Fruit fly (Drosophila melanogaster) whole organism, wandering third instar larva: Measurements from ENCODE around the gene Polr3A.

Experiments
- Abd-B ChIP-seq: fragments of >200 bp; optimal IDR thresholded peaks from 2 replicates; lab custom pipeline; 2017; ENCODE audit warnings: missing biosample characterization, missing genetic modification characterization
- CG32264 ChIP-seq: fragments of 200-800 bp; sonication (Bioruptor generic); optimal IDR thresholded peaks from 2 replicates; lab custom pipeline; 2016; ENCODE audit warnings: missing biosample characterization, missing genetic modification characterization
- CG9705 ChIP-seq: fragments of 200-800 bp; sonication (Bioruptor generic); optimal IDR thresholded peaks from 2 replicates; lab custom pipeline; 2018; ENCODE audit warnings: missing biosample characterization, mild to moderate bottlenecking, missing genetic modification characterization
- CrebA ChIP-seq: fragments of 200-800 bp; sonication (Bioruptor generic); optimal IDR thresholded peaks from 2 replicates; lab custom pipeline; 2016; ENCODE audit warnings: missing biosample characterization, mild to moderate bottlenecking, missing genetic modification characterization, borderline replicate concordance
- Dfd ChIP-seq: fragments of >200 bp; optimal IDR thresholded peaks from 2 replicates; lab custom pipeline; 2017; ENCODE audit warnings: missing biosample characterization, missing genetic modification characterization
- Dif ChIP-seq: fragments of 200-275, 200-300 bp; sonication (Bioruptor generic); optimal IDR thresholded peaks from 2 replicates; lab custom pipeline; 2018; ENCODE audit warnings: missing biosample characterization, missing genetic modification characterization; ENCODE audit not compliant: partially characterized antibody
- GATAd ChIP-seq: sonication (Bioruptor generic); optimal IDR thresholded peaks from 2 replicates; lab custom pipeline; 2016; ENCODE audit warnings: missing biosample characterization, missing genetic modification characterization
- HLH106 ChIP-seq: fragments of 200-800 bp; optimal IDR thresholded peaks from 3 replicates; lab custom pipeline; 2019; ENCODE audit warnings: missing biosample characterization, mild to moderate bottlenecking, missing genetic modification characterization, moderate library complexity
- Hnf4 ChIP-seq: fragments of 200-800 bp; sonication (Bioruptor generic); optimal IDR thresholded peaks from 2 replicates; lab custom pipeline; 2016; ENCODE audit warnings: missing biosample characterization, mild to moderate bottlenecking, missing genetic modification characterization
- Hr78 ChIP-seq: fragments of >200 bp; optimal IDR thresholded peaks from 2 replicates; lab custom pipeline; 2017; ENCODE audit warnings: missing biosample characterization, missing genetic modification characterization
- Hr83 ChIP-seq: fragments of 200-300 bp; sonication (Bioruptor generic); optimal IDR thresholded peaks from 2 replicates; lab custom pipeline; 2016; ENCODE audit warnings: missing biosample characterization, mild to moderate bottlenecking, missing genetic modification characterization, moderate library complexity; ENCODE audit not compliant: poor library complexity, severe bottlenecking
- Jra ChIP-seq: sonication (Bioruptor generic); optimal IDR thresholded peaks from 2 replicates; lab custom pipeline; 2016; ENCODE audit warnings: missing biosample characterization, missing genetic modification characterization
- Mio ChIP-seq: sonication (Bioruptor generic); optimal IDR thresholded peaks from 2 replicates; lab custom pipeline; 2016; ENCODE audit warnings: missing biosample characterization, missing genetic modification characterization
- Myc ChIP-seq: fragments of >200 bp; optimal IDR thresholded peaks from 2 replicates; lab custom pipeline; 2017
- N ChIP-seq: fragments of >200 bp; optimal IDR thresholded peaks from 2 replicates; lab custom pipeline; 2018; ENCODE audit warnings: missing biosample characterization, missing external identifiers, missing genetic modification characterization
- OdsH ChIP-seq: fragments of 200-800 bp; sonication (Bioruptor generic); optimal IDR thresholded peaks from 2 replicates; lab custom pipeline; 2016; ENCODE audit warnings: missing biosample characterization, mild to moderate bottlenecking, missing genetic modification characterization
- Rel ChIP-seq, 2 experiments: fragments of 200-800 bp; sonication (Bioruptor generic) in 1 of 2; optimal IDR thresholded peaks; 2 replicates in 1 of 2; 3 replicates in 1 of 2; lab custom pipeline; 2016 to 2019; ENCODE audit warnings: mild to moderate bottlenecking in 2 of 2, missing biosample characterization in 2 of 2, missing genetic modification characterization in 2 of 2, moderate library complexity in 1 of 2
- Sp1 ChIP-seq: fragments of 200-800 bp; sonication (Bioruptor generic); optimal IDR thresholded peaks from 3 replicates; lab custom pipeline; 2019; ENCODE audit warnings: missing biosample characterization, mild to moderate bottlenecking, missing genetic modification characterization, moderate library complexity
- Vsx2 ChIP-seq: fragments of 200-300, 225-300 bp; sonication (Bioruptor generic); optimal IDR thresholded peaks from 2 replicates; lab custom pipeline; 2018; ENCODE audit warnings: missing biosample characterization, missing genetic modification characterization; ENCODE audit not compliant: partially characterized antibody
- br ChIP-seq: fragments of 200-800 bp; sonication (Bioruptor generic); optimal IDR thresholded peaks from 2 replicates; lab custom pipeline; 2016; ENCODE audit warnings: missing biosample characterization, missing genetic modification characterization
- brk ChIP-seq: fragments of 200-800 bp; sonication (Bioruptor generic); optimal IDR thresholded peaks from 2 replicates; lab custom pipeline; 2016; ENCODE audit warnings: missing biosample characterization, mild to moderate bottlenecking, missing genetic modification characterization
- dl ChIP-seq, 2 experiments: fragments of 175-275, 200-275 bp in 1 of 2; fragments of 200-275 bp in 1 of 2; sonication (Bioruptor generic); optimal IDR thresholded peaks; lab custom pipeline; 2018; ENCODE audit warnings: mild to moderate bottlenecking in 2 of 2, missing biosample characterization in 2 of 2, missing genetic modification characterization in 2 of 2, moderate library complexity in 2 of 2; ENCODE audit not compliant: partially characterized antibody in 2 of 2, insufficient read depth in 1 of 2
- dmrt93B ChIP-seq: fragments of 200-800 bp; sonication (Bioruptor generic); optimal IDR thresholded peaks from 2 replicates; lab custom pipeline; 2018; ENCODE audit warnings: missing biosample characterization, mild to moderate bottlenecking, missing genetic modification characterization
- dsf ChIP-seq: sonication (Bioruptor generic); optimal IDR thresholded peaks from 2 replicates; lab custom pipeline; 2016; ENCODE audit warnings: missing biosample characterization, missing genetic modification characterization, borderline replicate concordance
- ey ChIP-seq: fragments of 200-800 bp; sonication (Bioruptor generic); optimal IDR thresholded peaks from 2 replicates; lab custom pipeline; 2016; ENCODE audit warnings: missing biosample characterization, missing genetic modification characterization
- foxo ChIP-seq, 2 experiments: fragments of 200-800 bp; sonication (Bioruptor generic); optimal IDR thresholded peaks; 2 replicates in 1 of 2; 3 replicates in 1 of 2; lab custom pipeline; 2016 to 2017; ENCODE audit warnings: missing biosample characterization in 2 of 2, missing genetic modification characterization in 2 of 2
- fru ChIP-seq: fragments of 200-800 bp; sonication (Bioruptor generic); optimal IDR thresholded peaks from 3 replicates; lab custom pipeline; 2016; ENCODE audit warnings: missing biosample characterization, mild to moderate bottlenecking, missing genetic modification characterization
- h ChIP-seq: fragments of 200-800 bp; sonication (Bioruptor generic); optimal IDR thresholded peaks from 3 replicates; lab custom pipeline; 2016; ENCODE audit warnings: missing biosample characterization, mild to moderate bottlenecking, missing genetic modification characterization
- jim ChIP-seq: fragments of 175-275, 200-325 bp; sonication (Bioruptor generic); optimal IDR thresholded peaks from 2 replicates; lab custom pipeline; 2016; ENCODE audit warnings: missing biosample characterization, mild to moderate bottlenecking, missing genetic modification characterization
- lola ChIP-seq: fragments of >200 bp; optimal IDR thresholded peaks from 2 replicates; lab custom pipeline; 2017; ENCODE audit warnings: missing biosample characterization, missing genetic modification characterization
- pan ChIP-seq: fragments of >200 bp; optimal IDR thresholded peaks from 2 replicates; lab custom pipeline; 2017
- psq ChIP-seq: fragments of 200-800 bp; sonication (Bioruptor generic); optimal IDR thresholded peaks from 3 replicates; lab custom pipeline; 2017; ENCODE audit warnings: missing biosample characterization, mild to moderate bottlenecking, missing genetic modification characterization, moderate library complexity
- rgr ChIP-seq: fragments of 200-800 bp; sonication (Bioruptor generic); optimal IDR thresholded peaks from 3 replicates; lab custom pipeline; 2016; ENCODE audit warnings: missing biosample characterization, mild to moderate bottlenecking, missing genetic modification characterization
- sage ChIP-seq: fragments of 200-800 bp; sonication (Bioruptor generic); optimal IDR thresholded peaks from 2 replicates; lab custom pipeline; 2016; ENCODE audit warnings: missing biosample characterization, mild to moderate bottlenecking, missing genetic modification characterization
- sv ChIP-seq: fragments of 200-800 bp; sonication (Bioruptor generic); optimal IDR thresholded peaks from 3 replicates; lab custom pipeline; 2016; ENCODE audit warnings: missing biosample characterization, missing genetic modification characterization
- tai ChIP-seq: sonication (Bioruptor generic); optimal IDR thresholded peaks from 2 replicates; lab custom pipeline; 2016; ENCODE audit warnings: missing biosample characterization, missing genetic modification characterization
- usp ChIP-seq: fragments of >200 bp; optimal IDR thresholded peaks from 2 replicates; lab custom pipeline; 2017; ENCODE audit warnings: missing biosample characterization, missing genetic modification characterization
- woc ChIP-seq: sonication (Bioruptor generic); optimal IDR thresholded peaks from 2 replicates; lab custom pipeline; 2016; ENCODE audit warnings: missing biosample characterization, mild to moderate bottlenecking, missing genetic modification characterization

Polr3A gene

DNA sequence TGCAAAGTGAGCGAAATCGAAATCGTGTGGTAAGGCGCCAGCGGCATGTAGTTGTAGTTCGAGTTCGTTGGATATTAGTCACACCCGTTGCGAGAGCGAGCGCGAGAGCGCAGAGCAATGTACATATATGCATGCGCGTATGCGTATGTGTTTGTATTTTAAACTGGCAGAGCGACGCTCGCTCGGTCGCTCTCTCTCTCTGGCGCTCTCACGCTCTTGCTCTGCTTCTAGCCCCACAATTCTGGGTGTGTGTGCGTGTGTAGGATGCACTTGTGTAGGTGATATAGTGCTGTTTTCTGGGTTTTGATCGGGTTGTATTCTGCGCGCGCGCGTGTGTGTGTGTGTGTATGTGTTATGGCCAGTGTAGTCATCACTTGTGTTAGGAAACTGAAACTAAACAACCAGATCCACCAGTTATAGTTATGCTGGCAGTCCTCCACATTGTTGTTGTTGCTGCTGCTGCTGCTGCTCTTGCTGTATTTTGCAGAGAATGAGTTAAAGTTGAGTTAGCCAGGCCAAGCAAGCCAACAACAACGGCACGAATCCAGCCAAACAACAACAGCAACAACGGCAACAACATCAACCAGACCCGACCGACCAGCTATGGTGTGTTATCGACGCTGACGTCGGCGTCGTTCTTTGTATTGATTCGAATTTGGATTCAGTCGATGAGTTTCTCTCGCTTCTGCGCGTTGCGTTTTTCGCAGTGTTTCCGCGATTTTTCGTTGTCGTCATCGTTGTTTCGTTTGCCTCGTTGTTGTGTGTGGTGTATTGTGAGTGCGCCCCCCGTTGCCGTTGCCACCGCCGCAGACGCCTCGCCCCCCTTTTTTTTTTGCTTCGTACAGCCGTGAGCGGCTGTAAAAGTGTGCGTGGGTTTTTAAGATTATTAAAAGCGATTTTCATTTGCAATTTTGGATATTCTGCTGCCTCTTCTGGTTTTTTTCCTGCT is 49.2 kb downstream of the Polr3A start:
- TF ChIP-seq lola (GFP tag; lab: Kevin White, UChicago) (no peak), sv (GFP tag; lab: Kevin White, UChicago) (no peak), CG32264 (GFP tag; lab: Kevin White, UChicago) (peak; percentile 22), dsf (GFP tag; lab: Kevin White, UChicago) (peak; percentile 40), Vsx2 (GFP tag; lab: Kevin White, UChicago) (peak; percentile 93), Hr78 (GFP tag; lab: Kevin White, UChicago) (peak; percentile 5), OdsH (GFP tag; lab: Kevin White, UChicago) (peak; percentile 17), brk (GFP tag; lab: Kevin White, UChicago) (peak; percentile 66), Hr83 (GFP tag; lab: Kevin White, UChicago) (peak; percentile 69), pan (lab: Kevin White, UChicago) (no peak), jim (GFP tag; lab: Kevin White, UChicago) (peak; percentile 26), psq (GFP tag; lab: Kevin White, UChicago) (peak; percentile 65), foxo (GFP tag; optimal IDR thresholded peaks at IDR 0.05; lab: Kevin White, UChicago) (peak; percentile 15 to 53), usp (GFP tag; lab: Kevin White, UChicago) (no peak), Rel (GFP tag; optimal IDR thresholded peaks at IDR 0.05; lab: Kevin White, UChicago) (peak; percentile 17), Rel (tag; optimal IDR thresholded peaks at IDR 0.05; lab: Kevin White, UChicago) (peak; percentile 28), dmrt93B (GFP tag; lab: Kevin White, UChicago) (no peak), Mio (no peak), Dif (GFP tag; lab: Kevin White, UChicago) (peak; percentile 99), Hnf4 (peak; percentile 2), woc (GFP tag; lab: Kevin White, UChicago) (peak; percentile 40), CG9705 (GFP tag; lab: Kevin White, UChicago) (no peak), h (peak; percentile 46), GATAd (no peak), ey (GFP tag; lab: Kevin White, UChicago) (peak; percentile 16), Dfd (GFP tag; lab: Kevin White, UChicago) (no peak), br (GFP tag; lab: Kevin White, UChicago) (peak; percentile 47), Jra (GFP tag; lab: Kevin White, UChicago) (peak; percentile 50), Abd-B (GFP tag; lab: Kevin White, UChicago) (peak; percentile 41), N (GFP tag; lab: Kevin White, UChicago) (peak; percentile 91), HLH106 (tag; lab: Kevin White, UChicago) (no peak), fru (GFP tag; lab: Kevin White, UChicago) (peak; percentile 13), dl (GFP tag; optimal IDR thresholded peaks at IDR 0.05; lab: Kevin White, UChicago; ENCODE audit: insufficient read depth in 1 of 2, partially characterized antibody in 2 of 2) (peak; percentile 98 to 99), Myc (lab: Kevin White, UChicago) (no peak), rgr (GFP tag; lab: Kevin White, UChicago) (peak; percentile 23), tai (GFP tag; lab: Kevin White, UChicago) (no peak), sage (GFP tag; lab: Kevin White, UChicago) (peak; percentile 44), Sp1 (GFP tag; lab: Kevin White, UChicago) (peak; percentile 15), CrebA (peak; percentile 70)

dm6 chrX:15812615-15812995 is 49.8 kb downstream of the Polr3A start:
- TF ChIP-seq CG9705 (GFP tag; lab: Kevin White, UChicago) = no peak
- no peak for TF ChIP-seq CrebA
- no peak for TF ChIP-seq woc (GFP tag; lab: Kevin White, UChicago)
